Worm (Caenorhabditis elegans) whole organism, L2 larva: ENCODE data around the gene Y49E10.10.

Experiments
- F13H6.1 ChIP-seq: sonication (generic microtip); optimal IDR thresholded peaks from 2 replicates; lab custom pipeline; 2016; ENCODE audit warnings: missing genetic modification characterization, missing compliant biosample characterization
- Y55F3AM.14 ChIP-seq: fragments of 200-800 bp; sonication (Bioruptor generic); optimal IDR thresholded peaks from 2 replicates; lab custom pipeline; 2018; ENCODE audit warnings: mild to moderate bottlenecking, missing genetic modification characterization, missing compliant biosample characterization
- ZK546.5 ChIP-seq: sonication (generic microtip); optimal IDR thresholded peaks from 2 replicates; lab custom pipeline; 2017; ENCODE audit warnings: missing biosample characterization, missing genetic modification characterization
- alr-1 ChIP-seq: fragments of 150-350 bp; optimal IDR thresholded peaks from 2 replicates; lab custom pipeline; 2014; ENCODE audit warnings: missing biosample characterization, missing genetic modification characterization
- aly-2 ChIP-seq: fragments of 150-350 bp; optimal IDR thresholded peaks from 2 replicates; lab custom pipeline; 2014; ENCODE audit warnings: missing biosample characterization, missing genetic modification characterization
- blmp-1 ChIP-seq: sonication (generic microtip); optimal IDR thresholded peaks from 2 replicates; lab custom pipeline; 2017; ENCODE audit warnings: missing genetic modification characterization, mild to moderate bottlenecking, missing compliant biosample characterization, antibody characterized with exemption, moderate library complexity; ENCODE audit not compliant: insufficient read depth
- ceh-16 ChIP-seq: fragments of 150-350 bp; optimal IDR thresholded peaks from 2 replicates; lab custom pipeline; 2014; ENCODE audit warnings: missing biosample characterization, missing genetic modification characterization
- ceh-82 ChIP-seq: fragments of 150-350 bp; optimal IDR thresholded peaks from 2 replicates; lab custom pipeline; 2014; ENCODE audit warnings: missing biosample characterization, missing genetic modification characterization
- crh-2 ChIP-seq: sonication (generic microtip); optimal IDR thresholded peaks from 2 replicates; lab custom pipeline; 2017; ENCODE audit warnings: missing biosample characterization, missing genetic modification characterization
- elt-3 ChIP-seq: sonication (generic microtip); optimal IDR thresholded peaks from 2 replicates; lab custom pipeline; 2017; ENCODE audit warnings: missing biosample characterization, missing genetic modification characterization
- fos-1 ChIP-seq: fragments of 150-350 bp; optimal IDR thresholded peaks from 2 replicates; lab custom pipeline; 2014; ENCODE audit warnings: missing biosample characterization, missing genetic modification characterization
- lin-11 ChIP-seq: fragments of 150-350 bp; sonication (generic microtip); optimal IDR thresholded peaks from 2 replicates; lab custom pipeline; 2014; ENCODE audit warnings: missing biosample characterization, missing genetic modification characterization, inconsistent platforms, mixed read lengths
- lin-13 ChIP-seq: fragments of 150-350 bp; optimal IDR thresholded peaks from 2 replicates; lab custom pipeline; 2014; ENCODE audit warnings: missing biosample characterization, missing genetic modification reagents, missing genetic modification characterization
- lin-39 ChIP-seq: fragments of 150-350 bp; optimal IDR thresholded peaks from 2 replicates; lab custom pipeline; 2014; ENCODE audit warnings: missing biosample characterization, missing genetic modification reagents, missing genetic modification characterization
- lsy-2 ChIP-seq, 2 experiments: fragments of 150-350 bp in 1 of 2; sonication (generic microtip) in 1 of 2; optimal IDR thresholded peaks; 2 replicates each; lab custom pipeline; 2014 to 2017; ENCODE audit warnings: missing biosample characterization in 2 of 2, missing genetic modification characterization in 2 of 2
- mab-5 ChIP-seq: fragments of 150-350 bp; optimal IDR thresholded peaks from 2 replicates; lab custom pipeline; 2014; ENCODE audit warnings: missing biosample characterization, missing genetic modification characterization
- mbf-1 ChIP-seq: sonication (generic microtip); optimal IDR thresholded peaks from 2 replicates; lab custom pipeline; 2017; ENCODE audit warnings: missing biosample characterization, missing genetic modification characterization
- mdl-1 ChIP-seq, 2 experiments: fragments of 150-350 bp in 1 of 2; sonication (generic microtip) in 1 of 2; optimal IDR thresholded peaks; 2 replicates each; lab custom pipeline; 2017; ENCODE audit warnings: missing biosample characterization in 2 of 2, missing genetic modification characterization in 2 of 2
- nhr-11 ChIP-seq: fragments of 150-350 bp; optimal IDR thresholded peaks from 2 replicates; lab custom pipeline; 2014; ENCODE audit warnings: missing biosample characterization, missing genetic modification characterization
- nhr-12 ChIP-seq: fragments of 150-350 bp; optimal IDR thresholded peaks from 2 replicates; lab custom pipeline; 2014; ENCODE audit warnings: missing biosample characterization, missing genetic modification characterization
- nhr-129 ChIP-seq: fragments of 150-350 bp; optimal IDR thresholded peaks from 2 replicates; lab custom pipeline; 2014; ENCODE audit warnings: missing biosample characterization, missing genetic modification characterization
- nhr-21 ChIP-seq: fragments of 150-350 bp; optimal IDR thresholded peaks from 2 replicates; lab custom pipeline; 2014; ENCODE audit warnings: missing biosample characterization, missing genetic modification characterization
- nhr-23 ChIP-seq: fragments of 150-350 bp; optimal IDR thresholded peaks from 2 replicates; lab custom pipeline; 2014; ENCODE audit warnings: missing biosample characterization, missing genetic modification reagents, missing genetic modification characterization
- nhr-237 ChIP-seq: fragments of 150-350 bp; optimal IDR thresholded peaks from 2 replicates; lab custom pipeline; 2014; ENCODE audit warnings: missing biosample characterization, missing genetic modification characterization
- nhr-25 ChIP-seq: fragments of 150-350 bp; sonication (generic microtip); optimal IDR thresholded peaks from 3 replicates; lab custom pipeline; 2014; ENCODE audit warnings: missing biosample characterization, missing genetic modification characterization
- nhr-6 ChIP-seq: fragments of 150-350 bp; optimal IDR thresholded peaks from 2 replicates; lab custom pipeline; 2014; ENCODE audit warnings: missing biosample characterization, missing genetic modification characterization
- nhr-77 ChIP-seq: fragments of 150-350 bp; optimal IDR thresholded peaks from 2 replicates; lab custom pipeline; 2014; ENCODE audit warnings: missing biosample characterization, missing genetic modification characterization
- peb-1 ChIP-seq: fragments of 150-350 bp; optimal IDR thresholded peaks from 2 replicates; lab custom pipeline; 2014; ENCODE audit warnings: missing biosample characterization, missing genetic modification characterization
- sem-4 ChIP-seq: fragments of 150-350 bp; optimal IDR thresholded peaks from 2 replicates; lab custom pipeline; 2014; ENCODE audit warnings: missing biosample characterization, missing genetic modification reagents, missing genetic modification characterization
- skn-1 ChIP-seq: sonication (generic microtip); optimal IDR thresholded peaks from 2 replicates; lab custom pipeline; 2017; ENCODE audit warnings: missing biosample characterization, missing genetic modification characterization
- sma-9 ChIP-seq, 2 experiments: fragments of 150-350 bp in 1 of 2; sonication (generic microtip) in 1 of 2; optimal IDR thresholded peaks; 2 replicates each; lab custom pipeline; 2014 to 2016; ENCODE audit warnings: missing genetic modification characterization in 2 of 2, mild to moderate bottlenecking in 1 of 2, missing biosample characterization in 1 of 2, missing compliant biosample characterization in 1 of 2, missing genetic modification reagents in 1 of 2, moderate library complexity in 1 of 2
- snpc-4 ChIP-seq: fragments of 150-350 bp; optimal IDR thresholded peaks from 2 replicates; lab custom pipeline; 2014; ENCODE audit warnings: missing biosample characterization, missing genetic modification characterization
- unc-39 ChIP-seq: fragments of 150-350 bp; optimal IDR thresholded peaks from 2 replicates; lab custom pipeline; 2014; ENCODE audit warnings: missing biosample characterization, missing genetic modification characterization
- unc-62 ChIP-seq: fragments of 150-350 bp; optimal IDR thresholded peaks from 2 replicates; lab custom pipeline; 2014; ENCODE audit warnings: missing biosample characterization, missing genetic modification reagents, missing genetic modification characterization
- zag-1 ChIP-seq: fragments of 150-350 bp; optimal IDR thresholded peaks from 2 replicates; lab custom pipeline; 2014; ENCODE audit warnings: missing biosample characterization, missing genetic modification characterization
- ztf-1 ChIP-seq: fragments of 200-800 bp; sonication (Bioruptor generic); conservative IDR thresholded peaks from 2 replicates; pipeline ENCODE4 v1.3.6; 2022; ENCODE audit warnings: missing genetic modification characterization, missing compliant biosample characterization
- ztf-11 ChIP-seq: sonication (generic microtip); optimal IDR thresholded peaks from 2 replicates; lab custom pipeline; 2017; ENCODE audit warnings: missing biosample characterization, missing genetic modification characterization
- ztf-4 ChIP-seq: fragments of 150-350 bp; optimal IDR thresholded peaks from 2 replicates; lab custom pipeline; 2014; ENCODE audit warnings: missing biosample characterization, missing genetic modification characterization

Gene Y49E10.10

ce11 chrIII:12439056-12439455 is 43.8 kb downstream of the Y49E10.10 start:
- TF ChIP-seq sma-9 (GFP tag; optimal IDR thresholded peaks at IDR 0.05; lab: Kevin White, UChicago) = no peak
- TF ChIP-seq sma-9 (tag; optimal IDR thresholded peaks at IDR 0.05; lab: Kevin White, UChicago) = no peak
- TF ChIP-seq mab-5 = no peak
- TF ChIP-seq nhr-6 (tag; lab: Kevin White, UChicago) = no peak
- no peak for TF ChIP-seq unc-62 (GFP tag; lab: Kevin White, UChicago)
- TF ChIP-seq elt-3 = no peak
- TF ChIP-seq nhr-12 (tag; lab: Kevin White, UChicago) = no peak
- no peak for TF ChIP-seq F13H6.1 (tag; lab: Kevin White, UChicago)
- no peak for TF ChIP-seq ztf-4 (tag; lab: Kevin White, UChicago)
- TF ChIP-seq sem-4 (tag; lab: Kevin White, UChicago) = no peak
- TF ChIP-seq aly-2 (tag; lab: Kevin White, UChicago) = no peak
- no peak for TF ChIP-seq lin-39 (tag; lab: Kevin White, UChicago)
- TF ChIP-seq crh-2 (tag; lab: Kevin White, UChicago) = no peak
- TF ChIP-seq nhr-23 (tag; lab: Kevin White, UChicago) = no peak
- no peak for TF ChIP-seq ceh-16 (tag; lab: Kevin White, UChicago)
- no peak for TF ChIP-seq skn-1 (tag; lab: Kevin White, UChicago)
- no peak for TF ChIP-seq peb-1 (tag; lab: Kevin White, UChicago)
- no peak for TF ChIP-seq alr-1 (tag; lab: Kevin White, UChicago)
- TF ChIP-seq mdl-1 (tag; optimal IDR thresholded peaks at IDR 0.05; lab: Kevin White, UChicago) = no peak
- TF ChIP-seq ztf-1 (GFP tag; lab: Robert Waterston, UW) = no peak

- no peak for TF ChIP-seq Y55F3AM.14 (GFP tag; lab: Kevin White, UChicago)
- TF ChIP-seq lin-11 (tag; lab: Kevin White, UChicago) = no peak
- no peak for TF ChIP-seq ZK546.5
- no peak for TF ChIP-seq lsy-2 (tag; optimal IDR thresholded peaks at IDR 0.05; lab: Kevin White, UChicago)
- TF ChIP-seq lin-13 (GFP tag; lab: Kevin White, UChicago) = no peak
- TF ChIP-seq ztf-11 = no peak
- TF ChIP-seq mdl-1 (tag; optimal IDR thresholded peaks at IDR 0.05; lab: Kevin White, UChicago) = no peak
- TF ChIP-seq ceh-82 (tag; lab: Kevin White, UChicago) = no peak
- TF ChIP-seq mab-5 = no peak
- TF ChIP-seq F13H6.1 (tag; lab: Kevin White, UChicago) = no peak
- TF ChIP-seq nhr-21 (tag; lab: Kevin White, UChicago) = no peak
- TF ChIP-seq nhr-25 (tag; lab: Kevin White, UChicago) = no peak
- TF ChIP-seq ceh-16 (tag; lab: Kevin White, UChicago) = no peak
- no peak for TF ChIP-seq blmp-1
- TF ChIP-seq unc-62 (GFP tag; lab: Kevin White, UChicago) = no peak
- no peak for TF ChIP-seq nhr-23 (tag; lab: Kevin White, UChicago)
- TF ChIP-seq nhr-129 (tag; lab: Kevin White, UChicago) = no peak
- TF ChIP-seq, all 48 proteins: peak for 0
Observed at ce11 chrIII:12443880-12444279, 48.6 kb downstream of the Y49E10.10 start.

ce11 chrIII:12445223-12445622 is 50.0 kb downstream of the Y49E10.10 start:
- no peak for TF ChIP-seq zag-1 (tag; lab: Kevin White, UChicago)
- no peak for TF ChIP-seq nhr-237
- no peak for TF ChIP-seq ZK546.5
- peak; percentile 37 for TF ChIP-seq sma-9 (GFP tag; optimal IDR thresholded peaks at IDR 0.05; lab: Kevin White, UChicago)
- no peak for TF ChIP-seq sma-9 (tag; optimal IDR thresholded peaks at IDR 0.05; lab: Kevin White, UChicago)
- TF ChIP-seq nhr-11 = no peak
- no peak for TF ChIP-seq unc-39 (tag; lab: Kevin White, UChicago)
- no peak for TF ChIP-seq sem-4 (tag; lab: Kevin White, UChicago)
- TF ChIP-seq nhr-23 (tag; lab: Kevin White, UChicago) = no peak
- no peak for TF ChIP-seq snpc-4 (tag; lab: Kevin White, UChicago)
- TF ChIP-seq mab-5 = no peak
- no peak for TF ChIP-seq nhr-77
- no peak for TF ChIP-seq crh-2 (tag; lab: Kevin White, UChicago)
- no peak for TF ChIP-seq mbf-1 (tag; lab: Kevin White, UChicago)
- no peak for TF ChIP-seq blmp-1
- peak; percentile 28 for TF ChIP-seq fos-1
